Worm (Caenorhabditis elegans): ENCODE results near the gene atrn-1.

The atrn-1 gene

ce11 chrX:14739466-14739865 lies 28.1 kb downstream of the atrn-1 start:
- TF ChIP-seq Y116A8C.19 (tag; optimal IDR thresholded peaks at IDR 0.05; ENCODE audit: borderline replicate concordance): no peak
- TF ChIP-seq elt-2 (tag; optimal IDR thresholded peaks at IDR 0.05): peak; percentile 30
- no peak for TF ChIP-seq dsc-1 (tag; optimal IDR thresholded peaks at IDR 0.05)
- no peak for TF ChIP-seq nhr-76 (tag; optimal IDR thresholded peaks at IDR 0.05)

ce11 chrX:14740019-14740418 lies 28.6 kb downstream of the atrn-1 start, which contains the start of gene C05G5.1:
TSS of gene C05G5.1 (minus strand) at chrX:14740119.
- TF ChIP-seq nhr-12 (tag; optimal IDR thresholded peaks at IDR 0.05) (no peak), lin-14 (GFP tag; optimal IDR thresholded peaks at IDR 0.05) (peak; percentile 47), F16B12.6 (tag; optimal IDR thresholded peaks at IDR 0.05) (no peak)

- TF ChIP-seq ceh-63 (GFP tag; optimal IDR thresholded peaks at IDR 0.05) (no peak), ztf-4 (tag; optimal IDR thresholded peaks at IDR 0.05) (peak; percentile 36)
Measured at ce11 chrX:14743210-14743609, 31.8 kb downstream of the atrn-1 start.

ce11 chrX:14743780-14744179 lies 32.4 kb downstream of the atrn-1 start, which contains the start of gene C05G5.7:
TSS of gene C05G5.7 (minus strand) at chrX:14743780.
- TF ChIP-seq ces-1 (GFP tag; optimal IDR thresholded peaks at IDR 0.05) (no peak), dsc-1 (tag; optimal IDR thresholded peaks at IDR 0.05) (no peak), nhr-77 (tag; optimal IDR thresholded peaks at IDR 0.05) (no peak), C04F5.9 (tag; optimal IDR thresholded peaks at IDR 0.05) (no peak), skn-1 (tag; optimal IDR thresholded peaks at IDR 0.05) (no peak), zag-1 (tag; optimal IDR thresholded peaks at IDR 0.05) (no peak)

- no peak for TF ChIP-seq hlh-4 (tag; optimal IDR thresholded peaks at IDR 0.05)
- TF ChIP-seq elt-2 (tag; optimal IDR thresholded peaks at IDR 0.05): peak; percentile 32
- TF ChIP-seq fkh-8 (tag; optimal IDR thresholded peaks at IDR 0.05): no peak
- no peak for TF ChIP-seq ceh-82 (tag; optimal IDR thresholded peaks at IDR 0.05)
- no peak for TF ChIP-seq nhr-77 (tag; optimal IDR thresholded peaks at IDR 0.05)
- no peak for TF ChIP-seq sup-37 (GFP tag; optimal IDR thresholded peaks at IDR 0.05)
- TF ChIP-seq lin-14 (GFP tag; optimal IDR thresholded peaks at IDR 0.05): peak; percentile 30
- TF ChIP-seq jun-1 (tag; optimal IDR thresholded peaks at IDR 0.05): peak; percentile 47
Measured at ce11 chrX:14744496-14744895, 33.1 kb downstream of the atrn-1 start.

ce11 chrX:14745218-14745617 lies 33.8 kb downstream of the atrn-1 start:
- TF ChIP-seq blmp-1 (tag; optimal IDR thresholded peaks at IDR 0.05) (peak; percentile 44), hlh-17 (GFP tag; optimal IDR thresholded peaks at IDR 0.05; ENCODE audit: borderline replicate concordance) (no peak)

ce11 chrX:14746948-14747347 lies 35.6 kb downstream of the atrn-1 start, which contains the start of gene C05G5.2:
TSS of gene C05G5.2 (plus strand) at chrX:14747303.
- TF ChIP-seq nhr-77 (tag; optimal IDR thresholded peaks at IDR 0.05) (peak; percentile 70), nhr-19 (GFP tag; conservative IDR thresholded peaks at IDR 0.05) (peak; percentile 74), ets-5 (GFP tag; IDR thresholded peaks at IDR 0.05) (no peak), hlh-17 (GFP tag; optimal IDR thresholded peaks at IDR 0.05; ENCODE audit: borderline replicate concordance) (no peak), unc-62 (GFP tag; optimal IDR thresholded peaks at IDR 0.05) (no peak), nhr-76 (tag; optimal IDR thresholded peaks at IDR 0.05) (no peak), grh-1 (GFP tag; IDR thresholded peaks at IDR 0.05) (peak; percentile 54; the same call in 1 of the 2 replicates), lin-15B (tag; optimal IDR thresholded peaks at IDR 0.05) (peak; percentile 50), zip-4 (GFP tag; optimal IDR thresholded peaks at IDR 0.05) (peak; percentile 88), ceh-8 (GFP tag; optimal IDR thresholded peaks at IDR 0.05) (peak; percentile 43), tlp-1 (tag; optimal IDR thresholded peaks at IDR 0.05) (no peak), lin-13 (GFP tag; optimal IDR thresholded peaks at IDR 0.05) (peak; percentile 83), Y116A8C.19 (tag; optimal IDR thresholded peaks at IDR 0.05; ENCODE audit: borderline replicate concordance) (no peak), tbx-2 (tag; optimal IDR thresholded peaks at IDR 0.05) (peak; percentile 84), ztf-4 (tag; optimal IDR thresholded peaks at IDR 0.05) (peak; percentile 14), dpl-1 (GFP tag; optimal IDR thresholded peaks at IDR 0.05) (peak; percentile 64 to 81 (median 72)), dsc-1 (tag; optimal IDR thresholded peaks at IDR 0.05) (peak; percentile 43), efl-1 (optimal IDR thresholded peaks at IDR 0.05) (peak; percentile 65 to 78), efl-1 (GFP tag; optimal IDR thresholded peaks at IDR 0.05 in 1 of 2) (peak; percentile 56 to 96), zag-1 (tag; optimal IDR thresholded peaks at IDR 0.05) (no peak), efl-3 (GFP tag; optimal IDR thresholded peaks at IDR 0.05) (no peak), ceh-82 (tag; optimal IDR thresholded peaks at IDR 0.05) (peak; percentile 77 to 94 (median 78)), egl-13 (tag; optimal IDR thresholded peaks at IDR 0.05) (peak; percentile 76), ces-1 (GFP tag; optimal IDR thresholded peaks at IDR 0.05) (no peak), isw-1 (GFP tag; IDR thresholded peaks at IDR 0.05) (peak; percentile 63), elt-2 (tag; optimal IDR thresholded peaks at IDR 0.05) (peak; percentile 71), hlh-4 (tag; optimal IDR thresholded peaks at IDR 0.05) (no peak), lsy-2 (tag; optimal IDR thresholded peaks at IDR 0.05) (peak; percentile 87 to 90), aly-2 (tag; optimal IDR thresholded peaks at IDR 0.05) (no peak)

Data from whole organism, L1 larva.